Fruit fly (Drosophila melanogaster) ovary, adult (tissue): ENCODE data around the gene Ant2.

Experiments used
- CG17801 ChIP-seq: fragments of 200-800 bp; optimal IDR thresholded peaks from 2 replicates; lab custom pipeline; 2019; ENCODE audit warnings: missing biosample characterization, mild to moderate bottlenecking, missing genetic modification characterization, moderate library complexity; ENCODE audit not compliant: partially characterized antibody

Gene Ant2

DNA sequence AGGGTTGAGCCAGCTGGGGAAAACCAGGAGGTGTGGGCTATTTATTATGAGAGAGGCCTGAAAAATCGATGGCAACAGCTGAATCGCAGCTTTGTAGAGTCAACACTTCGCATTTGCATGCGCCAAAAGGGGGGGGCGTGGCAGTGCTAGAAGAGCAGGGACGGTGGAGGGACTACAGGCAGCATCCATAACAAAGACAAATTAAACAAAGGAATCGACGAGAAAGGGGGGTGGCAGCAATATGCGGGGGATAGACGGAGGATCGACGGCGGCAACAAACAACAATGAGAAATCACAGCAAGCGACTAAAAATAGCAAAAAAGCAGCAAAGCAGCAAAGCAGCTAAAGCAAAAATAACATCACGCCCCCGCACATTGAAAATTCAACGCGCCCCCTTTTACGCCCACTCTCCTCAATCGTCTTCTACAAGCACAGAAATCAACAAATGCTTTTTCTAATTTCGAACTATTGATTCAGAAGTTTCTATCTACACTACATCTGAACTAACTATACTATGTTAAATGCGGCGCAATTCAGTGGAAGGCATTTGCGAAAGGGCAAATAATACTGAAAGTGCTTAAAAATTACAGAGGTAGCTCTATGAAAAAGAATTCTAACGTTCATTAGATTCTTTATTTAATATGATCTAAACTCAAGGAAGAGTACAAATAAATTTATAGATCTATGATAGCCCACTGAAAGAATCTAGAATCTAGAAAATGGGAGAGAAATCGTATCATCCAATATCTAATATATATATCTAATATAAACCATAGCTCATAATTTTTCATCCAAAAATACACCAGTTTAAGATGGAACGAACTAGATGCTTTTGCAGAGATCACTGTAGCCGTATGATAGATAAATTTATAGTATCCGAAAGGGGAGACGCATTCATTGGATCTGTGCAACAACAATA lies 51.7 kb downstream of the Ant2 start:
- TF ChIP-seq CG17801 = no peak

DNA sequence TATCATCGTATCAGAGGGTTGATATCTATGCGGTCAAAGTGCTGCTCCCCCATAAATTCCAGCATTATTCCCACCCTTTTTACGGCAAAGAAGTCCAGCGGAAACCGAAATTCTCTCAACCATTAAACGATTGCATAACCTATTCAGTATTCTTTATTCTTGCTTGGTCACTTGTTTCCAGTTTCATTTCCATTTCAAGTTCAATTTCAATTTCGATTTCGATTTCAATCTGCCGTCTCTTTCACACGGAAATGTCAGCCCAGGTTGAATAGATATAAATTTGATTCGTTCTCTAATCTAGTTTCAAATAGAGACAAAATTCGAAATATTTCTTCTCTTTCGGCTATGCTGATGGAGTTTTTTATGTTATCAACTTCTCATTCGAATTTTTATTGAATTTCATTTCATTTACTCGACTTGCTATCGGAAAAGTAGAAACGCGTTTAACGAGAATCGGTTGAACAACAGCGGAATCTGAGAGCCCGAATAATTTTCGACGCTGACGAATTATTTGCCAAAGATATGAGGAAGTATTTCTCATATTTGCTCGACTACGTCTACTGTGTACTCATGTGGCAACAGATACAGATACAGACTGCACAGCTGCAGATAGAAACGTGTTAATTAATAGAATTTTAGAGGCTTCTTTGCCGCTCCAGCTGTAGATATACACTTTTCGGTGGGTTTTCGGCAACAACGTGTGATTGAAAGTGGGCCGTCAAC lies 53.8 kb downstream of the Ant2 start:
- no peak for TF ChIP-seq CG17801

DNA sequence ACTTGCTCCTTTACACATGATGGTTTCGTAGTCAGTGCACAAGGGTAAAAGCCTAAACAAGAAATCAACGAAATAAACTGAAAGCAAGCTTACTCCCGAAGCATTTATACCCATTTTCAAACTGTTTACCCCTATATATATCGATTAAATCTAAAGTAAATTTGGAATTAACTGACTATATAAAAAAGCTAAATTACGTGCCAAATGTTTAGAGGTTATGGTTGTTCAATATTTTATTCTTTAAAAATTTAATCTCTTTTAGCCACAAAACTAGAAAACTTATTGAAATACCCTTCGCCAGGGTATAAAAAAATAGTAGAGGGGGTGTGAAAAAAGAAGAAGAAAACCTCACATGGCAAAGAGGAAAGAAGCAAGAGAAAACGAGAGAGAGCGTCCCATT lies 54.9 kb downstream of the Ant2 start:
- no peak for TF ChIP-seq CG17801

DNA sequence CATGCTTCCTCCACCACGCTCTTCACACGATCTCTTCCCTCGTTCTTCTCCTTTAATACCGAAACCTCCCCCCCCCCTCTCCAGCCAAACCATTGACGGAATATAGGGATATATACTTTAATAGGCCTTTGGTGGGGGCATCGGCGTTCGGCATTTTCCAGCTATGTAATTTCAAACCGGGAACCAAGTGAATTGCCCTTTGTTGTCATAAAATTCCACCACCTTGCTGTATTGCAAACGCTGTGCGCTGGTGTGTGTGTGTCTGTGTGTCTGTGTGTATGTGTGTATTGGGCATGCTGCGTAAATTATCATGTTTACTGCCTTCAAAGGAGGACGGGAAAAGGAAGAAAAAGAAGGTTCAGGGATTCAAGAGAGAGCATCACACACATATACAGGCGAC lies 55.4 kb downstream of the Ant2 start:
- no peak for TF ChIP-seq CG17801

DNA sequence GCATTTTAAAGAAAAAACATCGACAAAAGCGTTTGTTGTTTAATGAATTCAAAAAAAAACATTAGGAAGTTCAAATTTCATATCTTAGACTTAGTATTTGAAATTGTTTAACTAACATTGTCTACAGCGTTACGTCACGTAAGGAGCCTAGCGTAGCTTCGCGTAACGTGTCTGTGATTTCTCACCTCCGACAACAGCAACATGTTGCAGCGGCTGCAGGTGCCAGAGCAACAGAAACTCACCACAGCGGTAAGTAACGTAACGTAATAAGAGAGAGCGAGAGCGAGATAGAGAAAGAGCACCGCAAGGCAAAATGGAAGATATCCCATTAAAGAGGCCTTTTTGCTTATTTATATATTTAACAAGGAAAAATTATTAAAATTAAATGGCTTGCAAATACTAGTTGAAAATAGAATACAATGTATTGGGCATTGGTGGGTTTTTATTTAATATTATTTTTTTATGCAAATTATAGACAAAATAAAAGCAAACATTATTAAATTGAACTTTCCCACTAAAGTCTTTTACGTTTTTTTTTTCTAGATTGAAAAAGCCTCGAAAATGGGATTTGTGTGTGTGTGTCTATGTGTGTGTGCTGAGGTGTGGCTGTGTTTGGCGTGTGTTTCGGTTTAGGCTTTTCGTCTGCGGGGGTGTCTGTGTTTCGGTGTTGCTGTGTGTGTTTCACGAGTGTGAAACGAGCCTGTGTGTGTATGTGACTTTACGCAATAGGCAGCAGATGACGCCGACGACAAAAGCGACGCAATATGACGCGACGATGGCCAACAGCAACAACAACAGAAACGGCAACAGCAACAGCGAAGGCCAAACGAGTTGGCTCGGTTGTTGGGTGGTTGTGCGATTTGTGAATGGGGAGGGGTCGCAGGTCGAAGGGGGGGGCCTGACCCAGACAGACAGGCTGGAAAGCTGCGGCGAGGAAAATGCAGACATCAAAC lies 56.5 kb downstream of the Ant2 start:
- TF ChIP-seq CG17801 = no peak

DNA sequence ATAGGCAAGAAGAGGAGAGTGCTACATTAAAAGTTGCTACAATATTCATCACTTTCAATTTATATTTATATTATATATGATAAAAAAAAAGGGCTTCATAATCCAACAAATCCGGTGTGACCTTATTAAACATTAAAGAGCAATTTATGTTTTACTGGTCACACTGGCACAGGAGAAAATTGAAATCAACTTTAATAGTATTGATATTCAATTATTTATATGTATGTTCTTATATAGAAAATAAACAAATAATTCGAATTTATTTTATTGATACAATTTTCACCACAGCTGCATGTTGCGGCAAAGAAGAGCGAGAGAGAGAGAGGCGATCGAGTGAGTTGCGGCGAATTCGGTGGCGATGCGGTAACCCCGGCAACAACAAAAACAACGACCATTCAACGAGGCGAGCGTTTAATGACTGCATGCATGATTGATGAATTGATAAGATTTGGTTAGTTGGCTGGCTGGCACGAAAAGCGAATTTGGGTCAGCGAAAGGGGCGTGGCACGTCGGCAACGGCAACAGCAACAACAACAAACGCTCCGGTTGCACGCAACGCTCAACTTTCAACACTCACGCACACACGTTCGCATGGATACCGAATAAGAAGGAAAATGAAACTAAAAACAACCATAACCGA lies 57.4 kb downstream of the Ant2 start:
- no peak for TF ChIP-seq CG17801
